Fruit fly (Drosophila melanogaster) whole organism, pupa: ENCODE measurements around the gene CG12576.

Source experiments
- D1 ChIP-seq: fragments of 200-800 bp; sonication (Bioruptor generic); optimal IDR thresholded peaks from 2 replicates; lab custom pipeline; 2018; ENCODE audit warnings: missing biosample characterization, mild to moderate bottlenecking, missing genetic modification characterization, moderate library complexity
- EcR ChIP-seq: fragments of 200-800 bp; sonication (Bioruptor generic); optimal IDR thresholded peaks from 3 replicates; lab custom pipeline; 2019; ENCODE audit warnings: missing biosample characterization, missing genetic modification characterization, mild to moderate bottlenecking, moderate library complexity, missing genetic modification reagents
- Ets98B ChIP-seq: fragments of 200-800 bp; sonication (Bioruptor generic); IDR thresholded peaks from 2 replicates; pipeline ENCODE4 v1.3.6; 2022; ENCODE audit warnings: missing biosample characterization, missing genetic modification characterization
- Snoo ChIP-seq: fragments of 200-800 bp; sonication (Bioruptor generic); optimal IDR thresholded peaks from 3 replicates; lab custom pipeline; 2017; ENCODE audit warnings: missing biosample characterization, mild to moderate bottlenecking, missing genetic modification characterization, inconsistent platforms
- rn ChIP-seq: fragments of 200-800 bp; sonication (Bioruptor generic); IDR thresholded peaks from 2 replicates; pipeline ENCODE4 v1.3.6; 2022; ENCODE audit warnings: missing biosample characterization, missing genetic modification characterization

DNA sequence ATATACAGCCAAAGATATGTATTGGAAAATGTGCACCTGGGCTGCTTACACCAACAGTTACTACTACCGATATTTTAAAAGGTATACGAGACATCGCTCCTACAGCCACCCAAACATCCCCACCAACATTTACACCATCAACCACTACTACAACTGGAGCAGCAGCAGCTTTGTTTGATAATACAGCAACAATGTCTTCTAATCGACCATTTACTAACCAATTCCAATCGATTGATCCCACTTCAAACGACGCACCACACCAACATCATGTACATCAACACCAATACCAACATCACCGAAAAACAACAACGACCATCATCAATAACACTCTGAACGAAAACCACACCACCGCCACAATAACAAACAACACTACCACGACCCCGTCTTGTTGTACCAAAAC, 20.1 kb upstream of the CG12576 start:
- TF ChIP-seq Ets98B (GFP tag; lab: Robert Waterston, UW), result no peak
- TF ChIP-seq Snoo, result no peak
- no peak for TF ChIP-seq rn (GFP tag; lab: Robert Waterston, UW)
- TF ChIP-seq D1 (tag; lab: Kevin White, UChicago), result no peak
- no peak for TF ChIP-seq EcR (GFP tag; lab: Kevin White, UChicago)
